Worm (Caenorhabditis elegans) whole organism, L3 larva: ENCODE data around the gene nsph-4.3.
A peak's percentile ranks its signal among the peaks of the same experiment; 100 is the strongest.

Experiments
- R02D3.7 ChIP-seq: fragments of 150-350 bp; optimal IDR thresholded peaks from 2 replicates; lab custom pipeline; 2014; ENCODE audit warnings: missing biosample characterization, missing genetic modification characterization
- ZK546.5 ChIP-seq: sonication (generic microtip); optimal IDR thresholded peaks from 2 replicates; lab custom pipeline; 2017; ENCODE audit warnings: missing biosample characterization, missing genetic modification characterization
- aly-2 ChIP-seq: fragments of 150-350 bp; optimal IDR thresholded peaks from 2 replicates; lab custom pipeline; 2014; ENCODE audit warnings: missing biosample characterization, missing genetic modification characterization
- ama-1 ChIP-seq: fragments of 150-350 bp; optimal IDR thresholded peaks from 2 replicates; lab custom pipeline; 2018
- ceh-16 ChIP-seq: sonication (generic microtip); optimal IDR thresholded peaks from 2 replicates; lab custom pipeline; 2017; ENCODE audit warnings: missing biosample characterization, missing genetic modification characterization
- ceh-28 ChIP-seq: fragments of 150-350 bp; optimal IDR thresholded peaks from 2 replicates; lab custom pipeline; 2014; ENCODE audit warnings: missing biosample characterization, missing genetic modification reagents, missing genetic modification characterization
- ceh-82 ChIP-seq: fragments of 150-350 bp; optimal IDR thresholded peaks from 2 replicates; lab custom pipeline; 2014; ENCODE audit warnings: missing biosample characterization, missing genetic modification characterization
- daf-12 ChIP-seq: fragments of 150-350 bp; optimal IDR thresholded peaks from 2 replicates; lab custom pipeline; 2014; ENCODE audit warnings: missing biosample characterization, missing genetic modification reagents, missing genetic modification characterization
- egl-27 ChIP-seq: sonication (generic microtip); optimal IDR thresholded peaks from 4 replicates; lab custom pipeline; 2017; ENCODE audit warnings: missing biosample characterization, missing genetic modification reagents, missing genetic modification characterization
- egl-5 ChIP-seq: fragments of 150-350 bp; optimal IDR thresholded peaks from 2 replicates; lab custom pipeline; 2017; ENCODE audit warnings: missing biosample characterization, missing genetic modification reagents, missing genetic modification characterization, inconsistent platforms
- elt-1 ChIP-seq: fragments of 150-350 bp; optimal IDR thresholded peaks from 2 replicates; lab custom pipeline; 2014; ENCODE audit warnings: missing biosample characterization, missing genetic modification characterization
- elt-2 ChIP-seq: sonication (generic microtip); optimal IDR thresholded peaks from 2 replicates; lab custom pipeline; 2016; ENCODE audit warnings: missing genetic modification reagents, mild to moderate bottlenecking, missing genetic modification characterization, missing compliant biosample characterization
- eor-1 ChIP-seq, 2 experiments: fragments of 150-350 bp; optimal IDR thresholded peaks; 2 replicates each; lab custom pipeline; 2014 to 2018; ENCODE audit warnings: missing biosample characterization in 2 of 2, missing genetic modification characterization in 2 of 2
- fkh-10 ChIP-seq: sonication (generic microtip); optimal IDR thresholded peaks from 2 replicates; lab custom pipeline; 2017; ENCODE audit warnings: missing biosample characterization, missing genetic modification reagents, missing genetic modification characterization
- fos-1 ChIP-seq: fragments of 150-350 bp; optimal IDR thresholded peaks from 2 replicates; lab custom pipeline; 2014; ENCODE audit warnings: missing biosample characterization, missing genetic modification characterization
- hmg-11 ChIP-seq: sonication (generic microtip); optimal IDR thresholded peaks from 2 replicates; lab custom pipeline; 2016; ENCODE audit warnings: missing genetic modification characterization, missing compliant biosample characterization
- jun-1 ChIP-seq: fragments of 150-350 bp; optimal IDR thresholded peaks from 2 replicates; lab custom pipeline; 2014; ENCODE audit warnings: missing biosample characterization, missing genetic modification reagents, missing genetic modification characterization
- lin-15B ChIP-seq: fragments of 150-350 bp; optimal IDR thresholded peaks from 2 replicates; lab custom pipeline; 2014; ENCODE audit warnings: missing biosample characterization, missing genetic modification characterization
- lin-39 ChIP-seq: fragments of 150-350 bp; optimal IDR thresholded peaks from 2 replicates; lab custom pipeline; 2018; ENCODE audit warnings: missing biosample characterization, missing genetic modification reagents, missing genetic modification characterization
- lsy-12 ChIP-seq: sonication (generic microtip); optimal IDR thresholded peaks from 2 replicates; lab custom pipeline; 2016; ENCODE audit warnings: mild to moderate bottlenecking, missing genetic modification characterization, missing compliant biosample characterization
- mdl-1 ChIP-seq: fragments of 150-350 bp; optimal IDR thresholded peaks from 2 replicates; lab custom pipeline; 2014; ENCODE audit warnings: missing biosample characterization, missing genetic modification characterization
- mml-1 ChIP-seq: fragments of 150-350 bp; sonication (generic microtip); optimal IDR thresholded peaks from 3 replicates; lab custom pipeline; 2014; ENCODE audit warnings: missing biosample characterization, missing genetic modification characterization
- nhr-12 ChIP-seq: fragments of 150-350 bp; optimal IDR thresholded peaks from 2 replicates; lab custom pipeline; 2014; ENCODE audit warnings: missing biosample characterization, missing genetic modification characterization
- nhr-23 ChIP-seq: fragments of 150-350 bp; optimal IDR thresholded peaks from 2 replicates; lab custom pipeline; 2014; ENCODE audit warnings: missing biosample characterization, missing genetic modification reagents, missing genetic modification characterization
- nhr-237 ChIP-seq: fragments of 150-350 bp; optimal IDR thresholded peaks from 2 replicates; lab custom pipeline; 2014; ENCODE audit warnings: missing biosample characterization, missing genetic modification characterization
- nhr-25 ChIP-seq: sonication (generic microtip); optimal IDR thresholded peaks from 2 replicates; lab custom pipeline; 2017; ENCODE audit warnings: missing biosample characterization, missing genetic modification characterization
- nhr-28 ChIP-seq: fragments of 150-350 bp; optimal IDR thresholded peaks from 2 replicates; lab custom pipeline; 2014; ENCODE audit warnings: missing biosample characterization, missing genetic modification characterization
- nhr-43 ChIP-seq: sonication (generic microtip); optimal IDR thresholded peaks from 2 replicates; lab custom pipeline; 2016; ENCODE audit warnings: mild to moderate bottlenecking, missing genetic modification characterization, missing compliant biosample characterization; ENCODE audit not compliant: poor library complexity, severe bottlenecking
- nhr-67 ChIP-seq: fragments of 150-350 bp; optimal IDR thresholded peaks from 2 replicates; lab custom pipeline; 2014; ENCODE audit warnings: missing biosample characterization, missing genetic modification characterization
- nhr-76 ChIP-seq: fragments of 150-350 bp; sonication (generic microtip); optimal IDR thresholded peaks from 5 replicates; lab custom pipeline; 2014; ENCODE audit warnings: missing biosample characterization, missing genetic modification characterization
- nhr-77 ChIP-seq: fragments of 150-350 bp; optimal IDR thresholded peaks from 2 replicates; lab custom pipeline; 2014; ENCODE audit warnings: missing biosample characterization, missing genetic modification characterization
- pqm-1 ChIP-seq: fragments of 150-350 bp; optimal IDR thresholded peaks from 2 replicates; lab custom pipeline; 2017; ENCODE audit warnings: missing biosample characterization, missing genetic modification characterization, inconsistent platforms
- sea-2 ChIP-seq: fragments of 150-350 bp; sonication (generic microtip); optimal IDR thresholded peaks from 4 replicates; lab custom pipeline; 2014; ENCODE audit warnings: missing biosample characterization, missing genetic modification reagents, missing genetic modification characterization
- tbx-2 ChIP-seq: sonication (generic microtip); optimal IDR thresholded peaks from 2 replicates; lab custom pipeline; 2016; ENCODE audit warnings: mild to moderate bottlenecking, missing genetic modification characterization, missing compliant biosample characterization
- unc-39 ChIP-seq: sonication (generic microtip); optimal IDR thresholded peaks from 4 replicates; lab custom pipeline; 2017; ENCODE audit warnings: missing biosample characterization, missing genetic modification characterization
- zag-1 ChIP-seq: fragments of 150-350 bp; optimal IDR thresholded peaks from 2 replicates; lab custom pipeline; 2014; ENCODE audit warnings: missing biosample characterization, missing genetic modification characterization

Gene nsph-4.3

ce11 chrIII:7609168-7609567, at the start of gene nsph-4.3:
nsph-4.3 (minus strand) TSS chrIII:7609268.
- TF ChIP-seq nhr-237 (tag; lab: Kevin White, UChicago) = no peak
- TF ChIP-seq ZK546.5 = no peak
- TF ChIP-seq unc-39 (tag; lab: Kevin White, UChicago) = no peak
- no peak for TF ChIP-seq eor-1 (tag; optimal IDR thresholded peaks at IDR 0.05; lab: Kevin White, UChicago)
- no peak for TF ChIP-seq fos-1 (tag; lab: Kevin White, UChicago)
- TF ChIP-seq, all 47 proteins: peak for 0

DNA sequence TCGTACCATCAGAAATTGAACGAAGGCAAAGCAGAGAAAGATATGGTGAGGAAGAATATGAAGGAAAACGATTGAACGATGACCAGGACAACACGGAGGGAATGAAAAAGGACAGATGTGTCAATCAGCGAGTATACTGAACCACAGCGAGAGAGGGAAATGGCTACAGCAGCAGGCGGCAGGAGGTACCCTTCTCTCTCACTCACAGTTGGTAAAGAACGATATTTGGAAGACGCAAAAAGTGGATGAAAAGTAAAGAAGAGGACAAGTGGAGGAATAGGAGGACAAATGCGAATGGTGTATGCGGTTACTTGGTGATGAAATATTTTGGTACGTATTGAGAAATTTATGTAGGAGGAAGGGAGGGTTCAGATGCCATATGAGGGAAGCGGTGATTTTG, 47.4 kb upstream of the nsph-4.3 start, which contains the start of gene ZK783.7:
Gene ZK783.7, plus strand, starts transcription at position 246 of the 400 bp plus-strand sequence.
- no peak for TF ChIP-seq lin-15B
- TF ChIP-seq aly-2 (tag; lab: Kevin White, UChicago) = no peak

ce11 chrIII:7655932-7656331, 46.9 kb upstream of the nsph-4.3 start, which contains the start of gene baz-2:
baz-2 (minus strand) TSS chrIII:7656032.
- TF ChIP-seq aly-2 (tag; lab: Kevin White, UChicago) (no peak), lsy-12 (tag; lab: Kevin White, UChicago) (no peak), nhr-12 (tag; lab: Kevin White, UChicago) (no peak), elt-1 (tag; lab: Kevin White, UChicago) (no peak), elt-2 (tag; lab: Kevin White, UChicago) (no peak), lin-39 (no peak), nhr-43 (tag; lab: Kevin White, UChicago) (no peak), ZK546.5 (no peak), mml-1 (no peak), egl-5 (no peak), jun-1 (tag; lab: Kevin White, UChicago) (no peak)

DNA sequence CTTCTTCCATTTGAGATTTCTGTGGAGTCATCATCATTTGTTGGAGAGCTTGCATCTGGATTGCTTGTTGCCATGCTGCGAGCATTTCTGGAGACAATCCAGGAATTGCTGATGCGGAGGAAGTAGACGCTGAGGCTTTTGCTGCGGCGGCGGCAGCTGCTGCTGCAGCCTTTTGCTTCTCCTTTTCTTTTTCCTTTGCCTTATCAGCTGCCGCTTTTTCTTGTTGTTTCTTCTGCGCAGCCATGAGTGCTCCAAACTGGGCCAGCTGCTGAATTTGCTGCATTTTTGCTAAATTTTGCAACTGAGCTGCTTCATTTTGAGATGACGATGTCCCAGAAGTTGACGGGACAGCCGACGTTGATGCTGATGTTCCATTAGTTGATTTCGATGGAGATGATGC, 46.4 kb upstream of the nsph-4.3 start:
- TF ChIP-seq daf-12 (tag; lab: Kevin White, UChicago) = no peak
- TF ChIP-seq elt-1 (tag; lab: Kevin White, UChicago) = no peak
- TF ChIP-seq egl-27 (tag; lab: Kevin White, UChicago) = no peak
- no peak for TF ChIP-seq nhr-23 (tag; lab: Kevin White, UChicago)
- no peak for TF ChIP-seq nhr-12 (tag; lab: Kevin White, UChicago)
- TF ChIP-seq fkh-10 = no peak
- TF ChIP-seq tbx-2 (tag; lab: Kevin White, UChicago) = no peak
- TF ChIP-seq zag-1 (tag; lab: Kevin White, UChicago) = no peak
- no peak for TF ChIP-seq ceh-28 (tag; lab: Kevin White, UChicago)
- TF ChIP-seq hmg-11 (tag; lab: Kevin White, UChicago) = no peak
- TF ChIP-seq lin-15B = no peak
- no peak for TF ChIP-seq unc-39 (tag; lab: Kevin White, UChicago)
- no peak for TF ChIP-seq aly-2 (tag; lab: Kevin White, UChicago)
- no peak for TF ChIP-seq sea-2

ce11 chrIII:7648841-7649240, 39.8 kb upstream of the nsph-4.3 start:
- TF ChIP-seq zag-1 (tag; lab: Kevin White, UChicago) = no peak
- TF ChIP-seq nhr-77 (tag; lab: Kevin White, UChicago) = no peak
- no peak for TF ChIP-seq aly-2 (tag; lab: Kevin White, UChicago)
- no peak for TF ChIP-seq hmg-11 (tag; lab: Kevin White, UChicago)
- TF ChIP-seq eor-1 (tag; optimal IDR thresholded peaks at IDR 0.05; lab: Kevin White, UChicago) = no peak
- no peak for TF ChIP-seq lin-39
- TF ChIP-seq ama-1 (lab: Kevin White, UChicago) = no peak
- no peak for TF ChIP-seq R02D3.7 (tag; lab: Kevin White, UChicago)
- TF ChIP-seq ceh-16 (tag; lab: Kevin White, UChicago) = no peak
- no peak for TF ChIP-seq ceh-82
- TF ChIP-seq fos-1 (tag; lab: Kevin White, UChicago) = no peak
- no peak for TF ChIP-seq nhr-237 (tag; lab: Kevin White, UChicago)
- no peak for TF ChIP-seq ceh-28 (tag; lab: Kevin White, UChicago)
- no peak for TF ChIP-seq ZK546.5
- no peak for TF ChIP-seq mdl-1 (tag; lab: Kevin White, UChicago)
- no peak for TF ChIP-seq nhr-23 (tag; lab: Kevin White, UChicago)

DNA sequence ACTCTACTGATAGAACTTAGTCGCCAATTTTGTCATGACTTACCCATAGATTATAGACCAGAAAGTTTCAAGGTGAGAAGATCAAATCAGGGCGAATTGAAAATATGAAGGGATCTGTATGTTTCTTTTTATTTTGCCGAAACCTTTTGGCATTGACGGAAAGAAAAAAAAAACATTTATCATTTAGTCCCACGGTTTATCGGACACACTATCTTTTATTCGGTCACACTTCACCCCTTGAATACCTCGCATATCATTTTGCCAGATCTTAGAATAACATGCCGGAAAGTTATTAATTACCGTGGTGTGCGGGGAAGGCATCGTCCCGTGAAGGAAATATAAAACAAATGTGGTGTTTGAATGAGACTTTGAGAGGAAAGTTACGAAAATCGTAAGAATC, 36.0 kb upstream of the nsph-4.3 start:
- TF ChIP-seq mdl-1 (tag; lab: Kevin White, UChicago) (no peak), elt-1 (tag; lab: Kevin White, UChicago) (peak; percentile 89), nhr-76 (tag; lab: Kevin White, UChicago) (no peak), nhr-28 (no peak), pqm-1 (tag; lab: Kevin White, UChicago) (no peak), nhr-25 (tag; lab: Kevin White, UChicago) (peak; percentile 28), aly-2 (tag; lab: Kevin White, UChicago) (no peak), elt-2 (tag; lab: Kevin White, UChicago) (no peak), nhr-67 (tag; lab: Kevin White, UChicago) (no peak)
